Worm (Caenorhabditis elegans) whole organism, late embryonic: ENCODE measurements around the gene egg-1.
A peak's percentile ranks its signal among the peaks of the same experiment; 100 is the strongest.

Source experiments
- C08G9.2 ChIP-seq: sonication (generic microtip); optimal IDR thresholded peaks from 2 replicates; lab custom pipeline; 2016; ENCODE audit warnings: mild to moderate bottlenecking, missing genetic modification characterization, moderate library complexity, missing compliant biosample characterization
- C38D4.7 ChIP-seq: fragments of 200-800 bp; sonication (Bioruptor generic); optimal IDR thresholded peaks from 2 replicates; lab custom pipeline; 2018; ENCODE audit warnings: mild to moderate bottlenecking, missing genetic modification characterization, moderate library complexity, missing compliant biosample characterization
- F13H6.1 ChIP-seq: sonication (generic microtip); optimal IDR thresholded peaks from 2 replicates; lab custom pipeline; 2016; ENCODE audit warnings: missing genetic modification characterization, missing compliant biosample characterization
- K02D7.2 ChIP-seq: sonication (generic microtip); optimal IDR thresholded peaks from 2 replicates; lab custom pipeline; 2017; ENCODE audit warnings: mild to moderate bottlenecking, missing genetic modification characterization, missing compliant biosample characterization
- T23F11.4 ChIP-seq: fragments of 200-800 bp; sonication (Bioruptor generic); optimal IDR thresholded peaks from 2 replicates; lab custom pipeline; 2018; ENCODE audit warnings: mild to moderate bottlenecking, missing genetic modification characterization, missing compliant biosample characterization
- ahr-1 ChIP-seq: sonication (generic microtip); optimal IDR thresholded peaks from 2 replicates; lab custom pipeline; 2016; ENCODE audit warnings: missing genetic modification characterization, missing compliant biosample characterization
- ceh-18 ChIP-seq: sonication (generic microtip); optimal IDR thresholded peaks from 2 replicates; lab custom pipeline; 2016; ENCODE audit warnings: missing genetic modification characterization, missing compliant biosample characterization
- ceh-19 ChIP-seq: fragments of 200-800 bp; sonication (Bioruptor generic); optimal IDR thresholded peaks from 2 replicates; lab custom pipeline; 2018; ENCODE audit warnings: mild to moderate bottlenecking, missing genetic modification characterization, missing compliant biosample characterization
- ceh-22 ChIP-seq: sonication (generic microtip); optimal IDR thresholded peaks from 2 replicates; lab custom pipeline; 2017; ENCODE audit warnings: missing biosample characterization, missing genetic modification characterization
- ceh-24 ChIP-seq: sonication (generic microtip); optimal IDR thresholded peaks from 2 replicates; lab custom pipeline; 2016; ENCODE audit warnings: mild to moderate bottlenecking, missing genetic modification characterization, missing compliant biosample characterization
- ceh-34 ChIP-seq: sonication (generic microtip); optimal IDR thresholded peaks from 2 replicates; lab custom pipeline; 2016; ENCODE audit warnings: mild to moderate bottlenecking, missing genetic modification characterization, missing compliant biosample characterization
- ceh-45 ChIP-seq: fragments of 200-800 bp; sonication (Bioruptor generic); IDR thresholded peaks from 2 replicates; pipeline ENCODE4 v1.3.6; 2022; ENCODE audit warnings: missing genetic modification reagents, missing genetic modification characterization, missing compliant biosample characterization
- che-1 ChIP-seq: sonication (generic microtip); optimal IDR thresholded peaks from 2 replicates; lab custom pipeline; 2016; ENCODE audit warnings: mild to moderate bottlenecking, missing genetic modification characterization, missing compliant biosample characterization
- dve-1 ChIP-seq: sonication (generic microtip); optimal IDR thresholded peaks from 2 replicates; lab custom pipeline; 2017; ENCODE audit warnings: antibody characterized with exemption, mild to moderate bottlenecking, missing genetic modification characterization, missing compliant biosample characterization
- elt-4 ChIP-seq: sonication (generic microtip); optimal IDR thresholded peaks from 2 replicates; lab custom pipeline; 2016; ENCODE audit warnings: missing genetic modification characterization, missing compliant biosample characterization
- ets-4 ChIP-seq: sonication (generic microtip); optimal IDR thresholded peaks from 2 replicates; lab custom pipeline; 2016; ENCODE audit warnings: missing genetic modification characterization, missing compliant biosample characterization
- eyg-1 ChIP-seq: sonication (generic microtip); optimal IDR thresholded peaks from 2 replicates; lab custom pipeline; 2016; ENCODE audit warnings: missing genotype, missing genetic modification characterization, missing compliant biosample characterization
- fkh-10 ChIP-seq: fragments of 150-350 bp; optimal IDR thresholded peaks from 2 replicates; lab custom pipeline; 2014; ENCODE audit warnings: missing biosample characterization, missing genetic modification reagents, missing genetic modification characterization
- gmeb-2 ChIP-seq: sonication (generic microtip); optimal IDR thresholded peaks from 2 replicates; lab custom pipeline; 2016; ENCODE audit warnings: missing genetic modification characterization, inconsistent platforms, missing compliant biosample characterization
- hlh-13 ChIP-seq: fragments of 200-800 bp; sonication (Bioruptor generic); optimal IDR thresholded peaks from 2 replicates; lab custom pipeline; 2018; ENCODE audit warnings: mild to moderate bottlenecking, missing genetic modification characterization, missing compliant biosample characterization
- hlh-15 ChIP-seq: sonication (generic microtip); optimal IDR thresholded peaks from 2 replicates; lab custom pipeline; 2016; ENCODE audit warnings: missing genetic modification characterization, missing compliant biosample characterization
- hlh-30 ChIP-seq: sonication (generic microtip); optimal IDR thresholded peaks from 2 replicates; lab custom pipeline; 2017; ENCODE audit warnings: antibody characterized with exemption, missing genetic modification characterization, missing compliant biosample characterization; ENCODE audit not compliant: insufficient read depth
- hlh-6 ChIP-seq: sonication (generic microtip); optimal IDR thresholded peaks from 2 replicates; lab custom pipeline; 2016; ENCODE audit warnings: missing genotype, missing genetic modification characterization, missing compliant biosample characterization
- hlh-8 ChIP-seq: sonication (generic microtip); optimal IDR thresholded peaks from 2 replicates; lab custom pipeline; 2016; ENCODE audit warnings: missing genotype, missing genetic modification characterization, missing compliant biosample characterization
- lim-6 ChIP-seq: sonication (generic microtip); optimal IDR thresholded peaks from 2 replicates; lab custom pipeline; 2016; ENCODE audit warnings: missing genetic modification characterization, missing compliant biosample characterization
- lin-11 ChIP-seq: fragments of 200-800 bp; sonication (Bioruptor generic); optimal IDR thresholded peaks from 2 replicates; lab custom pipeline; 2018; ENCODE audit warnings: mild to moderate bottlenecking, missing genetic modification characterization, missing compliant biosample characterization
- mec-3 ChIP-seq: sonication (generic microtip); optimal IDR thresholded peaks from 2 replicates; lab custom pipeline; 2016; ENCODE audit warnings: borderline replicate concordance, missing genetic modification characterization, missing compliant biosample characterization
- nhr-11 ChIP-seq: fragments of 150-350 bp; optimal IDR thresholded peaks from 2 replicates; lab custom pipeline; 2014; ENCODE audit warnings: missing biosample characterization, missing genetic modification characterization
- odd-2 ChIP-seq: sonication (generic microtip); optimal IDR thresholded peaks from 2 replicates; lab custom pipeline; 2017; ENCODE audit warnings: antibody characterized with exemption, mild to moderate bottlenecking, missing genetic modification characterization, missing compliant biosample characterization
- pat-9 ChIP-seq: fragments of 200-800 bp; sonication (Bioruptor generic); optimal IDR thresholded peaks from 2 replicates; lab custom pipeline; 2018; ENCODE audit warnings: mild to moderate bottlenecking, missing genetic modification characterization, moderate library complexity, missing compliant biosample characterization
- pax-1 ChIP-seq: fragments of 150-350 bp; optimal IDR thresholded peaks from 2 replicates; lab custom pipeline; 2014; ENCODE audit warnings: missing biosample characterization, missing genetic modification characterization
- pha-2 ChIP-seq: sonication (generic microtip); optimal IDR thresholded peaks from 2 replicates; lab custom pipeline; 2017; ENCODE audit warnings: mild to moderate bottlenecking, missing genetic modification characterization, missing compliant biosample characterization
- pha-4 ChIP-seq: fragments of 150-350 bp; optimal IDR thresholded peaks from 2 replicates; lab custom pipeline; 2018; ENCODE audit warnings: missing biosample characterization, missing genetic modification reagents, missing genetic modification characterization
- pros-1 ChIP-seq: fragments of 150-350 bp; optimal IDR thresholded peaks from 2 replicates; lab custom pipeline; 2014; ENCODE audit warnings: missing biosample characterization, missing genetic modification reagents, missing genetic modification characterization
- ref-2 ChIP-seq: sonication (generic microtip); optimal IDR thresholded peaks from 2 replicates; lab custom pipeline; 2016; ENCODE audit warnings: missing genetic modification characterization, missing compliant biosample characterization
- rnt-1 ChIP-seq: sonication (generic microtip); optimal IDR thresholded peaks from 2 replicates; lab custom pipeline; 2016; ENCODE audit warnings: missing genetic modification characterization, missing compliant biosample characterization
- sox-2 ChIP-seq: fragments of 200-800 bp; sonication (Bioruptor generic); IDR thresholded peaks from 2 replicates; pipeline ENCODE4 v1.3.6; 2022; ENCODE audit warnings: missing genetic modification reagents, missing genetic modification characterization, missing compliant biosample characterization
- sox-4 ChIP-seq: sonication (generic microtip); optimal IDR thresholded peaks from 2 replicates; lab custom pipeline; 2017; ENCODE audit warnings: mild to moderate bottlenecking, missing genetic modification characterization, inconsistent platforms, missing compliant biosample characterization
- tbx-2 ChIP-seq: sonication (generic microtip); optimal IDR thresholded peaks from 2 replicates; lab custom pipeline; 2016; ENCODE audit warnings: missing genetic modification characterization, missing compliant biosample characterization
- ttx-3 ChIP-seq: sonication (generic microtip); optimal IDR thresholded peaks from 2 replicates; lab custom pipeline; 2016; ENCODE audit warnings: missing genetic modification reagents, missing genetic modification characterization, missing compliant biosample characterization
- unc-3 ChIP-seq, 2 experiments: fragments of 200-800 bp in 1 of 2; sonication (Bioruptor generic) in 1 of 2; sonication (generic microtip) in 1 of 2; conservative IDR thresholded peaks in 1 of 2; optimal IDR thresholded peaks in 1 of 2; 2 replicates each; pipeline versions ENCODE4 v1.3.6 to Lab custom; 2016 to 2022; ENCODE audit warnings: missing compliant biosample characterization in 2 of 2, missing genetic modification characterization in 2 of 2, missing genetic modification reagents in 1 of 2
- unc-55 ChIP-seq: sonication (generic microtip); optimal IDR thresholded peaks from 2 replicates; lab custom pipeline; 2017; ENCODE audit warnings: missing biosample characterization, missing genetic modification reagents, missing genetic modification characterization
- unc-86 ChIP-seq: sonication (generic microtip); optimal IDR thresholded peaks from 2 replicates; lab custom pipeline; 2016; ENCODE audit warnings: missing genetic modification characterization, missing compliant biosample characterization
- zip-5 ChIP-seq: sonication (generic microtip); optimal IDR thresholded peaks from 2 replicates; lab custom pipeline; 2016; ENCODE audit warnings: missing genetic modification characterization, missing compliant biosample characterization
- ztf-16 ChIP-seq: sonication (generic microtip); optimal IDR thresholded peaks from 2 replicates; lab custom pipeline; 2017; ENCODE audit warnings: missing genetic modification characterization, missing compliant biosample characterization

The egg-1 gene

DNA sequence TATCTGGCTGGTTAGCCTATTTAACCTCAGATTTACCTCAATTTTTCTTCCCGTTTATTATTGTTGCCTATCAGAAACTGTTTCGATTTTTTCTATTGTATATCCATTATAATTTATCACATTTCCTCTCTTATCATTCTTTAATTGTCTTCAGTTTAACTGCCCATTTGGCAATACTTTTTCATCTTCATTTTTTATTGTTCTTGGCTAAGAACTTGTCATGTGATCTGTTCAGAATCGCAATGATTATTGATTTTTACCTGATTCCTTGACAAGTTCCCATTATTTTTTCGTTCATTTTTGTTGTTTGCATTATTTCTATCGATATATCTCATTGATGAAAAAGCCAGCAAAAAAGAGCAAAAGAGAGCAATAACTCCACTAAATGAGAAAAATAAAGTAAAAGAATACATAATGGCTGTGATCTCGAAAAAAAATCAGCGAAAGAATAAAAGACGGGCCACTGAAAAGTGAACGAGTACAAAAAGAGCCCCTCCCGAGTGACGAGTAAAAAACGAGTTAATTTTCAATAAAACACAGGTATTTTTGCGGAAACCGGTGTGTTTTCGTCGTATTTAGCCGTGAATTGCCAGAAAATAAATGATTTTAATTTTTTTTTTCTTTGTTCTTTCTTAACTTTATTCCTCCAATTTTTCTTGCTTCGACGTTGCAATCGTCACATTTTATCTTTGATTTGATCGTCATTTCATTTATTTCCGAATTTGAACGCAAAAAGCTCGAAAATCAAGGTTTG is 13.6 kb upstream of the egg-1 start, which contains the start of gene arf-1:
arf-1 (plus strand) TSS at position 657 of the 754 bp plus-strand sequence.
- TF ChIP-seq ztf-16 (tag; lab: Kevin White, UChicago) = no peak
- no peak for TF ChIP-seq K02D7.2 (tag; lab: Kevin White, UChicago)
- no peak for TF ChIP-seq elt-4 (tag; lab: Kevin White, UChicago)
- TF ChIP-seq pros-1 = no peak
- no peak for TF ChIP-seq sox-2 (GFP tag; lab: Robert Waterston, UW)
- TF ChIP-seq ceh-18 (tag; lab: Kevin White, UChicago) = no peak
- TF ChIP-seq C08G9.2 (tag; lab: Kevin White, UChicago) = no peak
- TF ChIP-seq hlh-30 (tag; lab: Kevin White, UChicago) = no peak
- TF ChIP-seq ref-2 = no peak
- no peak for TF ChIP-seq eyg-1 (tag; lab: Kevin White, UChicago)
- TF ChIP-seq odd-2 = no peak
- no peak for TF ChIP-seq pax-1 (tag; lab: Kevin White, UChicago)
- TF ChIP-seq ceh-45 (GFP tag; lab: Robert Waterston, UW) = no peak
- TF ChIP-seq gmeb-2 (tag; lab: Kevin White, UChicago) = no peak
- no peak for TF ChIP-seq unc-86 (tag; lab: Kevin White, UChicago)
- no peak for TF ChIP-seq T23F11.4 (GFP tag; lab: Kevin White, UChicago)

DNA sequence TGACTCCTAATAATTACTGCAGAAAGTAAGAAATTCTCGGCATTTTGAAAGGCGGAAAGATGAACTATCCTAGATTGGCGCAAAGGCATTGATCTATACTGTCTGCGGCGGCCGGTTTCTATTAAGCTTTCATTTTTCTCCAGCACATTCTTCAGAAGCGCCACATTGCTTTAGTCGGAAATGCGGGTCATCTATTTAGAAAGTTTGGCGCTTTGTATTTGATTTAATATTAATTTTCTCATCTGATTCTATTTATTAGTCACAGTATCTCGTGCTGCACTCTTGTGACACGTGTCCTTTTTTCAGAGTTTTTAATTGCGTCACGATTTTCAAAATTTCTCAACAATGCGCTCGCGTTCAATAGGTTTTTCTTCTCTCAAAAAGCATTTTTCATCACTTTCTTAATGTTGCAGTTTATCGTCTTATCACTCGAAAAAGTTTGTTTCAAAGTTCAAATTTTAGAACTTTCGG is 13.0 kb upstream of the egg-1 start:
- TF ChIP-seq tbx-2 (tag; lab: Kevin White, UChicago) (no peak), che-1 (tag; lab: Kevin White, UChicago) (no peak), ets-4 (tag; lab: Kevin White, UChicago) (no peak), ztf-16 (tag; lab: Kevin White, UChicago) (no peak), eyg-1 (tag; lab: Kevin White, UChicago) (no peak), ttx-3 (no peak), dve-1 (no peak), lim-6 (tag; lab: Kevin White, UChicago) (no peak)

DNA sequence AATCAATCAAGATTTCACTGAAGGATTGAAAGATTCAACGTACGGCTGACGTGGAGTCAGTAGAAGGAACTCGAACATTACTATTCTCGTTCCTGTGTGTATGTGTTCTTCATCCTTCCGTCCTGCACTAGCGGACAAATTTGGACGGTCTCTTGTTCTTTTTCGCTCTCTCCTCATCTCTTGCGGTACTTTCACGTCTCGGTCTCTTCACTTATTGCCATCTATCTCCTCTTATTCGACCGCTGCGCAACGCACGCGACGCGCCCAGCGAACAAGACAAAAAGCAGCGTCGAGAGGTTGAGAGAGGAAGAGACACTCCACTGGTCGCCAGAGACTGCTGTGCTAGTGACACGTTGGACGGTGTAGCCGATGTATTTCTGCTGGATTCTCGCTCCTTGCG is 12.5 kb upstream of the egg-1 start:
- TF ChIP-seq ceh-24 (tag; lab: Kevin White, UChicago) (no peak), ets-4 (tag; lab: Kevin White, UChicago) (peak; percentile 79), C08G9.2 (tag; lab: Kevin White, UChicago) (peak; percentile 7), dve-1 (peak; percentile 24), ceh-19 (GFP tag; lab: Kevin White, UChicago) (peak; percentile 26), hlh-13 (peak; percentile 26), zip-5 (tag; lab: Kevin White, UChicago) (no peak), eyg-1 (tag; lab: Kevin White, UChicago) (no peak), rnt-1 (tag; lab: Kevin White, UChicago) (peak; percentile 70), sox-2 (GFP tag; lab: Robert Waterston, UW) (peak; percentile 20; the same call in 1 of the 2 replicates), pha-4 (tag; lab: Kevin White, UChicago) (no peak), pax-1 (tag; lab: Kevin White, UChicago) (no peak), K02D7.2 (tag; lab: Kevin White, UChicago) (no peak), hlh-30 (tag; lab: Kevin White, UChicago) (peak; percentile 79), unc-3 (GFP tag; conservative IDR thresholded peaks at IDR 0.05; lab: Robert Waterston, UW) (no peak), unc-3 (tag; optimal IDR thresholded peaks at IDR 0.05; lab: Kevin White, UChicago) (no peak), ahr-1 (tag; lab: Kevin White, UChicago) (no peak), unc-55 (GFP tag; lab: Kevin White, UChicago) (peak; percentile 58), elt-4 (tag; lab: Kevin White, UChicago) (no peak), pat-9 (no peak), nhr-11 (tag; lab: Kevin White, UChicago) (no peak), C38D4.7 (GFP tag; lab: Kevin White, UChicago) (no peak), ceh-34 (tag; lab: Kevin White, UChicago) (peak; percentile 66), ceh-22 (peak; percentile 52), hlh-6 (tag; lab: Kevin White, UChicago) (peak; percentile 61), lin-11 (tag; lab: Kevin White, UChicago) (no peak), F13H6.1 (tag; lab: Kevin White, UChicago) (peak; percentile 17), hlh-8 (no peak), unc-86 (tag; lab: Kevin White, UChicago) (no peak), sox-4 (tag; lab: Kevin White, UChicago) (no peak), T23F11.4 (GFP tag; lab: Kevin White, UChicago) (no peak), mec-3 (tag; lab: Kevin White, UChicago) (no peak), hlh-15 (tag; lab: Kevin White, UChicago) (no peak), fkh-10 (GFP tag; lab: Kevin White, UChicago) (no peak), pha-2 (tag; lab: Kevin White, UChicago) (no peak)
